Fruit fly (Drosophila melanogaster) Kc167 (cell line): ENCODE data around the gene CG15576.

ENCODE experiments used
- Myc ChIP-seq: fragments of >200 bp; optimal IDR thresholded peaks from 2 replicates; lab custom pipeline; 2017; ENCODE audit warnings: missing external identifiers
- Sin3A ChIP-seq: fragments of >200 bp; optimal IDR thresholded peaks from 2 replicates; lab custom pipeline; 2018; ENCODE audit warnings: missing external identifiers
- h ChIP-seq: fragments of >200 bp; optimal IDR thresholded peaks from 3 replicates; lab custom pipeline; 2018; ENCODE audit warnings: missing external identifiers
- insv ChIP-seq: fragments of >200 bp; optimal IDR thresholded peaks from 3 replicates; lab custom pipeline; 2018; ENCODE audit warnings: missing external identifiers
- psq ChIP-seq: fragments of >200 bp; optimal IDR thresholded peaks from 2 replicates; lab custom pipeline; 2017; ENCODE audit warnings: missing external identifiers
- ttk ChIP-seq: sonication (Bioruptor generic); optimal IDR thresholded peaks from 2 replicates; lab custom pipeline; 2017; ENCODE audit warnings: missing external identifiers

CG15576 gene

dm6 chrX:4252690-4253089, at the start of gene CG15576:
TSS of gene CG15576 (minus strand) at chrX:4252790.
- TF ChIP-seq insv (lab: Kevin White, UChicago) (no peak), Sin3A (lab: Kevin White, UChicago) (no peak), Myc (lab: Kevin White, UChicago) (no peak), psq (lab: Kevin White, UChicago) (no peak), ttk (no peak), h (no peak)

dm6 chrX:4302246-4302645, 49.7 kb upstream of the CG15576 start, which contains the start of gene CG12692:
TSS of gene CG12692 (minus strand) at chrX:4302346.
- TF ChIP-seq insv (lab: Kevin White, UChicago), result no peak
- TF ChIP-seq psq (lab: Kevin White, UChicago), result no peak
- no peak for TF ChIP-seq Myc (lab: Kevin White, UChicago)
- TF ChIP-seq ttk, result no peak
- no peak for TF ChIP-seq Sin3A (lab: Kevin White, UChicago)
- no peak for TF ChIP-seq h

dm6 chrX:4293418-4293817, 40.8 kb upstream of the CG15576 start:
- TF ChIP-seq Sin3A (lab: Kevin White, UChicago), result no peak
- TF ChIP-seq h, result no peak
- TF ChIP-seq insv (lab: Kevin White, UChicago), result no peak
- TF ChIP-seq Myc (lab: Kevin White, UChicago), result no peak
- no peak for TF ChIP-seq ttk
- TF ChIP-seq psq (lab: Kevin White, UChicago), result no peak

dm6 chrX:4280769-4281168, 28.2 kb upstream of the CG15576 start:
- TF ChIP-seq insv (lab: Kevin White, UChicago) (no peak), Myc (lab: Kevin White, UChicago) (no peak), h (no peak), Sin3A (lab: Kevin White, UChicago) (no peak), ttk (no peak), psq (lab: Kevin White, UChicago) (no peak)

- TF ChIP-seq Myc (lab: Kevin White, UChicago), result no peak
- no peak for TF ChIP-seq ttk
- no peak for TF ChIP-seq Sin3A (lab: Kevin White, UChicago)
- no peak for TF ChIP-seq insv (lab: Kevin White, UChicago)
- no peak for TF ChIP-seq h
- no peak for TF ChIP-seq psq (lab: Kevin White, UChicago)
These were observed 25.3 kb upstream of the CG15576 start, which contains the start of gene CG15578 for dm6 chrX:4277861-4278260. TSS of gene CG15578 (minus strand) at chrX:4277961.

dm6 chrX:4276900-4277299, 24.3 kb upstream of the CG15576 start, which contains the start of gene CG15577:
TSS of gene CG15577 (minus strand) at chrX:4277000.
- no peak for TF ChIP-seq ttk
- TF ChIP-seq Myc (lab: Kevin White, UChicago), result no peak
- TF ChIP-seq psq (lab: Kevin White, UChicago), result no peak

- TF ChIP-seq h (no peak), Myc (lab: Kevin White, UChicago) (no peak), psq (lab: Kevin White, UChicago) (no peak), ttk (no peak), insv (lab: Kevin White, UChicago) (no peak), Sin3A (lab: Kevin White, UChicago) (no peak)
These were observed 20.9 kb upstream of the CG15576 start for dm6 chrX:4273499-4273898.

- no peak for TF ChIP-seq ttk
- no peak for TF ChIP-seq psq (lab: Kevin White, UChicago)
- TF ChIP-seq Sin3A (lab: Kevin White, UChicago), result no peak
- TF ChIP-seq h, result no peak
- TF ChIP-seq Myc (lab: Kevin White, UChicago), result no peak
- no peak for TF ChIP-seq insv (lab: Kevin White, UChicago)
These were observed 15.8 kb upstream of the CG15576 start, which contains the start of gene CG15572 for dm6 chrX:4268401-4268800. TSS of gene CG15572 (plus strand) at chrX:4268701.

- TF ChIP-seq psq (lab: Kevin White, UChicago) (no peak), Myc (lab: Kevin White, UChicago) (no peak), h (no peak)
These were observed 13.2 kb upstream of the CG15576 start, which contains the start of gene CG12691 for dm6 chrX:4265797-4266196. TSS of gene CG12691 (plus strand) at chrX:4266097.

- TF ChIP-seq Sin3A (lab: Kevin White, UChicago) (no peak), ttk (no peak), insv (lab: Kevin White, UChicago) (no peak), Myc (lab: Kevin White, UChicago) (no peak), h (no peak), psq (lab: Kevin White, UChicago) (no peak)
These were observed 12.7 kb upstream of the CG15576 start for dm6 chrX:4265327-4265726.

- TF ChIP-seq ttk (no peak), insv (lab: Kevin White, UChicago) (no peak), h (no peak), Myc (lab: Kevin White, UChicago) (no peak), psq (lab: Kevin White, UChicago) (no peak), Sin3A (lab: Kevin White, UChicago) (no peak)
These were observed 11.7 kb upstream of the CG15576 start for dm6 chrX:4264319-4264718.

dm6 chrX:4262661-4263060, 10.1 kb upstream of the CG15576 start:
- no peak for TF ChIP-seq Sin3A (lab: Kevin White, UChicago)
- no peak for TF ChIP-seq psq (lab: Kevin White, UChicago)
- no peak for TF ChIP-seq insv (lab: Kevin White, UChicago)
- no peak for TF ChIP-seq ttk
- TF ChIP-seq h, result no peak
- TF ChIP-seq Myc (lab: Kevin White, UChicago), result no peak

dm6 chrX:4248077-4248476, 4.5 kb downstream of the CG15576 start, which contains the start of gene CG43135:
TSS of gene CG43135 (plus strand) at chrX:4248377.
- no peak for TF ChIP-seq Sin3A (lab: Kevin White, UChicago)
- no peak for TF ChIP-seq Myc (lab: Kevin White, UChicago)
- TF ChIP-seq psq (lab: Kevin White, UChicago), result no peak
- TF ChIP-seq h, result no peak
- TF ChIP-seq ttk, result no peak
- TF ChIP-seq insv (lab: Kevin White, UChicago), result no peak
